Fruit fly (Drosophila melanogaster) whole organism, embryonic: Measurements from ENCODE around the gene Mst89B.

Experiments used
- Asciz ChIP-seq: fragments of 200-800 bp; sonication (Bioruptor generic); optimal IDR thresholded peaks from 2 replicates; lab custom pipeline; 2017; ENCODE audit warnings: missing biosample characterization, mild to moderate bottlenecking, missing genetic modification characterization, missing genetic modification reagents
- B-H2 ChIP-seq: fragments of 200-800 bp; sonication (Bioruptor generic); optimal IDR thresholded peaks from 2 replicates; lab custom pipeline; 2018; ENCODE audit warnings: missing biosample characterization, mild to moderate bottlenecking, missing genetic modification characterization
- BEAF-32 ChIP-seq: fragments of 200-800 bp; sonication (Bioruptor generic); optimal IDR thresholded peaks from 3 replicates; lab custom pipeline; 2017; ENCODE audit warnings: missing biosample characterization, missing genetic modification characterization, mild to moderate bottlenecking, moderate library complexity, missing genetic modification reagents
- CG10654 ChIP-seq: fragments of 200-800 bp; sonication (Bioruptor generic); optimal IDR thresholded peaks from 2 replicates; lab custom pipeline; 2016; ENCODE audit warnings: missing biosample characterization, missing genetic modification characterization
- CG11560 ChIP-seq: fragments of 200-800 bp; sonication (Bioruptor generic); IDR thresholded peaks from 3 replicates; pipeline ENCODE4 v1.3.6; 2022; ENCODE audit warnings: missing biosample characterization, missing genetic modification characterization
- CG12071 ChIP-seq: fragments of 200-800 bp; sonication (Bioruptor generic); optimal IDR thresholded peaks from 3 replicates; lab custom pipeline; 2018; ENCODE audit warnings: missing biosample characterization, mild to moderate bottlenecking, missing genetic modification characterization
- CG12155 ChIP-seq: fragments of 200-800 bp; sonication (Bioruptor generic); optimal IDR thresholded peaks from 3 replicates; lab custom pipeline; 2016; ENCODE audit warnings: missing biosample characterization, missing genetic modification characterization
- CG1233 ChIP-seq: fragments of 200-800 bp; sonication (Bioruptor generic); optimal IDR thresholded peaks from 4 replicates; lab custom pipeline; 2018; ENCODE audit warnings: missing biosample characterization, mild to moderate bottlenecking, missing genetic modification characterization
- CG15696 ChIP-seq: fragments of 200-800 bp; sonication (Bioruptor generic); optimal IDR thresholded peaks from 2 replicates; lab custom pipeline; 2019; ENCODE audit warnings: missing biosample characterization, mild to moderate bottlenecking, missing genetic modification characterization, moderate library complexity
- CG16815 ChIP-seq: fragments of 200-800 bp; sonication (Bioruptor generic); optimal IDR thresholded peaks from 3 replicates; lab custom pipeline; 2017; ENCODE audit warnings: missing biosample characterization, mild to moderate bottlenecking, missing genetic modification characterization
- CG17186 ChIP-seq: fragments of 200-800 bp; sonication (Bioruptor generic); optimal IDR thresholded peaks from 3 replicates; lab custom pipeline; 2017; ENCODE audit warnings: missing biosample characterization, missing genetic modification reagents, missing genetic modification characterization
- CG17612 ChIP-seq: fragments of 200-800 bp; sonication (Bioruptor generic); IDR thresholded peaks from 2 replicates; pipeline ENCODE4 v1.3.6; 2022; ENCODE audit warnings: missing biosample characterization, missing genetic modification characterization
- CG17829 ChIP-seq: fragments of 200-800 bp; optimal IDR thresholded peaks from 2 replicates; lab custom pipeline; 2019; ENCODE audit warnings: missing biosample characterization, mild to moderate bottlenecking, missing genetic modification characterization, moderate library complexity
- CG1792 ChIP-seq: fragments of 200-800 bp; sonication (Bioruptor generic); optimal IDR thresholded peaks from 2 replicates; lab custom pipeline; 2016; ENCODE audit warnings: missing biosample characterization, missing genetic modification characterization
- CG1832 ChIP-seq: fragments of 200-800 bp; sonication (Bioruptor generic); optimal IDR thresholded peaks from 2 replicates; lab custom pipeline; 2017; ENCODE audit warnings: missing biosample characterization, mild to moderate bottlenecking, missing genetic modification characterization, inconsistent platforms
- CG18476 ChIP-seq: fragments of 200-800 bp; sonication (Bioruptor generic); optimal IDR thresholded peaks from 2 replicates; lab custom pipeline; 2016; ENCODE audit warnings: missing biosample characterization, mild to moderate bottlenecking, missing genetic modification characterization
- CG31365 ChIP-seq: fragments of 200-800 bp; sonication (Bioruptor generic); optimal IDR thresholded peaks from 2 replicates; lab custom pipeline; 2018; ENCODE audit warnings: missing biosample characterization, mild to moderate bottlenecking, missing genetic modification characterization
- CG3838 ChIP-seq: fragments of 200-800 bp; sonication (Bioruptor generic); optimal IDR thresholded peaks from 3 replicates; lab custom pipeline; 2016; ENCODE audit warnings: missing biosample characterization, missing genetic modification characterization
- CG6272 ChIP-seq: fragments of 200-800 bp; sonication (Bioruptor generic); IDR thresholded peaks from 2 replicates; pipeline ENCODE4 v1.3.6; 2022; ENCODE audit warnings: missing biosample characterization, missing genetic modification characterization
- CG6654 ChIP-seq: fragments of 200-800 bp; sonication (Bioruptor generic); optimal IDR thresholded peaks from 2 replicates; lab custom pipeline; 2017; ENCODE audit warnings: missing biosample characterization, mild to moderate bottlenecking, missing genetic modification characterization
- CG6854 ChIP-seq: fragments of 200-800 bp; sonication (Bioruptor generic); optimal IDR thresholded peaks from 3 replicates; lab custom pipeline; 2017; ENCODE audit warnings: missing biosample characterization, mild to moderate bottlenecking, missing genetic modification characterization
- CG7928 ChIP-seq: fragments of 200-800 bp; sonication (Bioruptor generic); optimal IDR thresholded peaks from 2 replicates; lab custom pipeline; 2017; ENCODE audit warnings: missing biosample characterization, mild to moderate bottlenecking, missing genetic modification characterization
- CG7987 ChIP-seq: fragments of 200-800 bp; sonication (Bioruptor generic); optimal IDR thresholded peaks from 2 replicates; lab custom pipeline; 2018; ENCODE audit warnings: missing biosample characterization, mild to moderate bottlenecking, missing genetic modification characterization, moderate library complexity
- CG8388 ChIP-seq: fragments of 200-800 bp; sonication (Bioruptor generic); optimal IDR thresholded peaks from 2 replicates; lab custom pipeline; 2019; ENCODE audit warnings: missing biosample characterization, mild to moderate bottlenecking, missing genetic modification characterization, moderate library complexity
- Dp ChIP-seq: fragments of 200-800 bp; sonication (Bioruptor generic); optimal IDR thresholded peaks from 2 replicates; lab custom pipeline; 2018; ENCODE audit warnings: missing biosample characterization, mild to moderate bottlenecking, missing genetic modification characterization, moderate library complexity
- Mad ChIP-seq: fragments of 200-800 bp; sonication (Bioruptor generic); optimal IDR thresholded peaks from 2 replicates; lab custom pipeline; 2016; ENCODE audit warnings: missing biosample characterization, missing genetic modification characterization
- Med ChIP-seq: fragments of 200-800 bp; sonication (Bioruptor generic); peaks from one replicate; lab custom pipeline; 2016; ENCODE audit warnings: missing biosample characterization, missing genetic modification characterization, mild to moderate bottlenecking, inconsistent platforms, moderate library complexity
- NfI ChIP-seq: fragments of 200-800 bp; sonication (Bioruptor generic); optimal IDR thresholded peaks from 3 replicates; lab custom pipeline; 2018; ENCODE audit warnings: missing biosample characterization, mild to moderate bottlenecking, missing genetic modification characterization, moderate library complexity
- Poxn ChIP-seq: fragments of 200-800 bp; sonication (Bioruptor generic); IDR thresholded peaks from 2 replicates; pipeline ENCODE4 v1.3.6; 2022; ENCODE audit warnings: missing biosample characterization, missing genetic modification characterization
- Vsx1 ChIP-seq: fragments of 200-800 bp; sonication (Bioruptor generic); optimal IDR thresholded peaks from 2 replicates; lab custom pipeline; 2017; ENCODE audit warnings: missing biosample characterization, mild to moderate bottlenecking, missing genetic modification characterization, missing genetic modification reagents
- Xrp1 ChIP-seq: fragments of 200-800 bp; sonication (Bioruptor generic); IDR thresholded peaks from 2 replicates; pipeline ENCODE4 v1.3.6; 2022; ENCODE audit warnings: missing biosample characterization, missing genetic modification characterization
- caup ChIP-seq: fragments of 200-800 bp; sonication (Bioruptor generic); optimal IDR thresholded peaks from 3 replicates; lab custom pipeline; 2017; ENCODE audit warnings: missing biosample characterization, mild to moderate bottlenecking, missing genetic modification characterization, moderate library complexity; ENCODE audit not compliant: severe bottlenecking
- ci ChIP-seq: fragments of 200-800 bp; sonication (Bioruptor generic); IDR thresholded peaks from 3 replicates; pipeline ENCODE4 v1.3.6; 2022; ENCODE audit warnings: missing biosample characterization, missing genetic modification characterization
- disco-r ChIP-seq: fragments of 200-800 bp; sonication (Bioruptor generic); optimal IDR thresholded peaks from 2 replicates; lab custom pipeline; 2016; ENCODE audit warnings: missing biosample characterization, missing genetic modification characterization
- eve ChIP-seq, 2 experiments: fragments of >200 bp; optimal IDR thresholded peaks; 2 replicates each; lab custom pipeline; 2017; ENCODE audit warnings: missing biosample characterization in 2 of 2, missing genetic modification characterization in 2 of 2
- gcm2 ChIP-seq: fragments of 200-800 bp; sonication (Bioruptor generic); optimal IDR thresholded peaks from 2 replicates; lab custom pipeline; 2016; ENCODE audit warnings: missing biosample characterization, missing genetic modification characterization
- gfzf ChIP-seq: fragments of 200-800 bp; sonication (Bioruptor generic); optimal IDR thresholded peaks from 2 replicates; lab custom pipeline; 2016; ENCODE audit warnings: missing biosample characterization, mild to moderate bottlenecking, missing genetic modification characterization, moderate library complexity
- her ChIP-seq: fragments of 200-800 bp; sonication (Bioruptor generic); optimal IDR thresholded peaks from 2 replicates; lab custom pipeline; 2016; ENCODE audit warnings: missing biosample characterization, missing genetic modification characterization
- lmd ChIP-seq: fragments of 200-800 bp; sonication (Bioruptor generic); IDR thresholded peaks from 2 replicates; pipeline ENCODE4 v1.3.6; 2022; ENCODE audit warnings: missing biosample characterization, missing genetic modification characterization
- nau ChIP-seq: fragments of 200-800 bp; sonication (Bioruptor generic); optimal IDR thresholded peaks from 3 replicates; lab custom pipeline; 2017; ENCODE audit warnings: missing biosample characterization, mild to moderate bottlenecking, missing genetic modification characterization, missing genetic modification reagents
- oc ChIP-seq: fragments of 200-800 bp; sonication (Bioruptor generic); optimal IDR thresholded peaks from 2 replicates; lab custom pipeline; 2018; ENCODE audit warnings: missing biosample characterization, mild to moderate bottlenecking, missing genetic modification characterization, moderate library complexity
- otp ChIP-seq: fragments of 200-800 bp; sonication (Bioruptor generic); IDR thresholded peaks from 3 replicates; pipeline ENCODE4, ENCODE4 v1.3.6; 2022; ENCODE audit warnings: missing biosample characterization, missing genetic modification characterization
- ro ChIP-seq: fragments of 200-800 bp; sonication (Bioruptor generic); IDR thresholded peaks from 2 replicates; pipeline ENCODE4 v1.3.6; 2022; ENCODE audit warnings: missing biosample characterization, missing genetic modification characterization
- salm ChIP-seq: fragments of 200-800 bp; sonication (Bioruptor generic); optimal IDR thresholded peaks from 2 replicates; lab custom pipeline; 2018; ENCODE audit warnings: missing biosample characterization, mild to moderate bottlenecking, missing genetic modification characterization
- sens ChIP-seq: fragments of 200-800 bp; sonication (Bioruptor generic); peaks from one replicate; lab custom pipeline; 2016; ENCODE audit warnings: missing biosample characterization, missing genetic modification characterization
- sima ChIP-seq: fragments of 200-800 bp; sonication (Bioruptor generic); optimal IDR thresholded peaks from 2 replicates; lab custom pipeline; 2016; ENCODE audit warnings: missing biosample characterization, missing genetic modification characterization
- tgo ChIP-seq: fragments of 200-800 bp; sonication (Bioruptor generic); IDR thresholded peaks from 3 replicates; pipeline ENCODE4 v1.3.6; 2022; ENCODE audit warnings: missing biosample characterization, missing genetic modification characterization
- tin ChIP-seq: fragments of 200-800 bp; sonication (Bioruptor generic); optimal IDR thresholded peaks from 3 replicates; lab custom pipeline; 2016; ENCODE audit warnings: missing biosample characterization, missing genetic modification characterization
- tio ChIP-seq: fragments of 200-800 bp; sonication (Bioruptor generic); optimal IDR thresholded peaks from 2 replicates; lab custom pipeline; 2017; ENCODE audit warnings: missing biosample characterization, missing genetic modification characterization, inconsistent platforms
- tna ChIP-seq: fragments of 200-800 bp; sonication (Bioruptor generic); IDR thresholded peaks from 2 replicates; pipeline ENCODE4 v1.3.6; 2022; ENCODE audit warnings: missing biosample characterization, missing genetic modification characterization; ENCODE audit not compliant: partially characterized antibody

The Mst89B gene

dm6 chr3R:16235941-16236712, 30.7 kb upstream of the Mst89B start (continued):
- peak; percentile 79 for TF ChIP-seq CG18476 (GFP tag; lab: Kevin White, UChicago)
- TF ChIP-seq Dp (GFP tag; lab: Kevin White, UChicago), result no peak
- TF ChIP-seq CG1233, result peak; percentile 92
- TF ChIP-seq CG17186, result no peak
- peak; percentile 90 for TF ChIP-seq CG15696 (tag; lab: Kevin White, UChicago)
- no peak for TF ChIP-seq CG7987
- TF ChIP-seq B-H2, result peak; percentile 50
- no peak for TF ChIP-seq tna (GFP tag; lab: Robert Waterston, UW)
- TF ChIP-seq tgo (GFP tag; lab: Robert Waterston, UW), result no peak
- TF ChIP-seq nau, result no peak
- TF ChIP-seq sens (GFP tag; lab: Kevin White, UChicago), result peak; percentile 84
- TF ChIP-seq oc, result peak; percentile 50
- TF ChIP-seq salm (tag; lab: Kevin White, UChicago), result peak; percentile 66
- no peak for TF ChIP-seq ro (GFP tag; lab: Robert Waterston, UW)
- peak; percentile 87 for TF ChIP-seq Vsx1 (GFP tag; lab: Kevin White, UChicago)
- no peak for TF ChIP-seq eve (GFP tag; optimal IDR thresholded peaks at IDR 0.05; lab: Kevin White, UChicago)
- peak; percentile 18 for TF ChIP-seq CG12071 (GFP tag; lab: Kevin White, UChicago)
- no peak for TF ChIP-seq Poxn
- TF ChIP-seq tin (GFP tag; lab: Kevin White, UChicago), result peak; percentile 72
- peak; percentile 88 for TF ChIP-seq CG17829 (tag; lab: Kevin White, UChicago)
- TF ChIP-seq CG6854 (GFP tag; lab: Kevin White, UChicago), result peak; percentile 93
- no peak for TF ChIP-seq her
- TF ChIP-seq Xrp1 (GFP tag; lab: Robert Waterston, UW), result no peak
- TF ChIP-seq Asciz, result peak; percentile 92
- peak; percentile 41 for TF ChIP-seq CG7928 (GFP tag; lab: Kevin White, UChicago)
- TF ChIP-seq NfI (GFP tag; lab: Kevin White, UChicago), result peak; percentile 92
- peak; percentile 65 for TF ChIP-seq CG12155 (GFP tag; lab: Kevin White, UChicago)
- no peak for TF ChIP-seq CG1832 (GFP tag; lab: Kevin White, UChicago)
- TF ChIP-seq gcm2 (GFP tag; lab: Kevin White, UChicago), result peak; percentile 31
- peak; percentile 90 for TF ChIP-seq caup (GFP tag; lab: Kevin White, UChicago)
- peak; percentile 81 for TF ChIP-seq CG6654 (GFP tag; lab: Kevin White, UChicago)
- peak; percentile 93 for TF ChIP-seq CG8388 (GFP tag; lab: Kevin White, UChicago)
- no peak for TF ChIP-seq lmd
- peak; percentile 76 for TF ChIP-seq CG6272 (GFP tag; lab: Robert Waterston, UW)
- TF ChIP-seq CG3838 (GFP tag; lab: Kevin White, UChicago), result no peak
- no peak for TF ChIP-seq CG31365 (tag; lab: Kevin White, UChicago)
- TF ChIP-seq sima (GFP tag; lab: Kevin White, UChicago), result no peak
- peak; percentile 58 for TF ChIP-seq CG1792 (GFP tag; lab: Kevin White, UChicago)
- no peak for TF ChIP-seq ci (GFP tag; lab: Robert Waterston, UW)
- no peak for TF ChIP-seq disco-r (GFP tag; lab: Kevin White, UChicago)
- TF ChIP-seq CG16815 (GFP tag; lab: Kevin White, UChicago), result peak; percentile 93
- no peak for TF ChIP-seq BEAF-32 (GFP tag; lab: Kevin White, UChicago)
- no peak for TF ChIP-seq Mad
- no peak for TF ChIP-seq otp (GFP tag; lab: Robert Waterston, UW)
- TF ChIP-seq CG11560 (tag; lab: Robert Waterston, UW), result no peak
- peak; percentile 96 for TF ChIP-seq Med
- no peak for TF ChIP-seq CG17612
- TF ChIP-seq gfzf (GFP tag; lab: Kevin White, UChicago), result no peak
- peak; percentile 79 for TF ChIP-seq CG10654 (GFP tag; lab: Kevin White, UChicago)
- peak; percentile 83 for TF ChIP-seq tio (GFP tag; lab: Kevin White, UChicago)
